Fruit fly (Drosophila melanogaster): ENCODE measurements around the gene Jhbp12.

Jhbp12 gene

DNA sequence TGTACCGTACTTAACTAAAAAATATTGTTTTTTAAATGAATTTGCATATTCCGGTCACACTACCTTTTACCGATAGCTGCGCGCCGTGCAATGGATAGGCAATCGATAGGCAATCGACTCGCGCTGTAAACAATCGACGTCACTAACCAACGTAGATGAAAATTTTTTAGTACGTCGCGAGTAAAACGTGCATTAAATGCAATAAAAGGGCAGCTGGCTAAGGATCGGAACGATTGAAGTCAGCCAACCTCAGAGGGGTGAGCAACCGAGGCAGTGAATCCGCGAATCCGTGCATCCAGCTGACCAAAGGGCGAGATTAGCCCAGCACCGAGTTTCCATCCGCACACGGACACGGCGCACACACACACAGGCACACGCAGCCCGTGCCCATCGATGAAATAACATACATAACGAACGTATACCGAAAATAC is 6.4 kb upstream of the Jhbp12 start, which contains the start of gene Pp1alpha-96A:
TSS of gene Pp1alpha-96A (plus strand) at position 121 of the 431 bp plus-strand sequence.
- TF ChIP-seq CG15710 (tag; optimal IDR thresholded peaks at IDR 0.05), result no peak
- no peak for TF ChIP-seq Pif1A (GFP tag; optimal IDR thresholded peaks at IDR 0.05)
- TF ChIP-seq D1 (tag; optimal IDR thresholded peaks at IDR 0.05), result no peak
- no peak for TF ChIP-seq gl (tag; optimal IDR thresholded peaks at IDR 0.05)
- TF ChIP-seq CG8159 (tag; optimal IDR thresholded peaks at IDR 0.05), result no peak

DNA sequence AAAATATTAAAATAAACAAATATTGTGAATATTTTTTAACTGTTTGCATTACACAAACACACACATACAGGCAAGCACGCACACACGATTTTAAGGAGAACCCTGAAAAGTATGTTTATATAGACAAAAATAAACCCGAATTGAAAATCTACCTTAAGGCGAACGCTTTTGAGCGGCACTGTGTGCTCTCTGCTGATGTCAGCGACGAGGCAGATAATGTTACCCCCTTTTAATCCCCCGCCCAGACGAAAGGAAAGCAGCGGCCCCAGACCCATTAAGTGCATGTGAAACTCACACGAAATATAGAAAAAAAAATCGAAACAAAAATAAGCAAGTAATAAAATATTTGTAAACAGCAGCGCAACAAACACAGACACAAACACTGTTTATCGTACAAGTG is 3.3 kb upstream of the Jhbp12 start:
- TF ChIP-seq Snoo (tag; optimal IDR thresholded peaks at IDR 0.05), result no peak
- TF ChIP-seq gl (tag; optimal IDR thresholded peaks at IDR 0.05), result no peak
- TF ChIP-seq Ets98B (GFP tag; IDR thresholded peaks at IDR 0.05), result no peak
- no peak for TF ChIP-seq CG34367 (tag; optimal IDR thresholded peaks at IDR 0.05)
- TF ChIP-seq Pif1A (GFP tag; optimal IDR thresholded peaks at IDR 0.05), result no peak
- TF ChIP-seq fd96Ca (GFP tag; IDR thresholded peaks at IDR 0.05), result no peak
- TF ChIP-seq CG12605 (GFP tag; IDR thresholded peaks at IDR 0.05), result no peak
- no peak for TF ChIP-seq CG17806 (tag; optimal IDR thresholded peaks at IDR 0.05)
- TF ChIP-seq CG32121 (GFP tag; IDR thresholded peaks at IDR 0.05), result no peak
- no peak for TF ChIP-seq CG10348 (GFP tag; IDR thresholded peaks at IDR 0.05)
- no peak for TF ChIP-seq CG8159 (tag; optimal IDR thresholded peaks at IDR 0.05)

DNA sequence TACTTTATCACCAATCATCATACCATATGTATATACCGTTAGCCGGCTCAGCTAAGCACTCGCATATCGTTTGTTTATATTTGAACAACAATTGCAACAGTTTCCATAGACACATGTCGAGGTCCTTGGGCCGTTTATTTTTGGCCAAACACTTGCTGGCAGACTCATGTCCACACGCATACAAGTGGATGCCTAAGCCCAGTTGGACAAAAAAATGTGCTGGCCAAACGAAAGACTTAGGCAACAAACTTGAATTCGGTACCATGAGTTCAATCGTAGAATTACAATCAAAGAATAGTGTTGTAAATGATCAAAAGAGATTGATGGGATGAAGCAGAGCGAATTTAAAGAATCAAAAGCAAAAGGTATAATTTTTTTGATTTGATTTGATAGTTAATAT is 1.0 kb upstream of the Jhbp12 start, which contains the start of gene CG13622:
TSS of gene CG13622 (minus strand) at position 101 of the 400 bp plus-strand sequence.
- TF ChIP-seq CG8159 (tag; optimal IDR thresholded peaks at IDR 0.05), result no peak
- TF ChIP-seq CG15710 (tag; optimal IDR thresholded peaks at IDR 0.05), result no peak
- no peak for TF ChIP-seq Pif1A (GFP tag; optimal IDR thresholded peaks at IDR 0.05)
- no peak for TF ChIP-seq D1 (tag; optimal IDR thresholded peaks at IDR 0.05)
- no peak for TF ChIP-seq CG17806 (tag; optimal IDR thresholded peaks at IDR 0.05)
- TF ChIP-seq Ets98B (GFP tag; IDR thresholded peaks at IDR 0.05), result no peak
- no peak for TF ChIP-seq CG34367 (tag; optimal IDR thresholded peaks at IDR 0.05)
- TF ChIP-seq rn (GFP tag; IDR thresholded peaks at IDR 0.05), result no peak
- no peak for TF ChIP-seq CG9948 (tag; optimal IDR thresholded peaks at IDR 0.05)
- no peak for TF ChIP-seq CG32121 (GFP tag; IDR thresholded peaks at IDR 0.05)
- TF ChIP-seq gl (tag; optimal IDR thresholded peaks at IDR 0.05), result no peak
- no peak for TF ChIP-seq CG12605 (GFP tag; IDR thresholded peaks at IDR 0.05)
- no peak for TF ChIP-seq CG10348 (GFP tag; IDR thresholded peaks at IDR 0.05)
- no peak for TF ChIP-seq CG4496 (GFP tag; IDR thresholded peaks at IDR 0.05)
- no peak for TF ChIP-seq CG13204 (GFP tag; optimal IDR thresholded peaks at IDR 0.05)
- TF ChIP-seq CG14655 (GFP tag; optimal IDR thresholded peaks at IDR 0.05), result no peak
- no peak for TF ChIP-seq Snoo (tag; optimal IDR thresholded peaks at IDR 0.05)

DNA sequence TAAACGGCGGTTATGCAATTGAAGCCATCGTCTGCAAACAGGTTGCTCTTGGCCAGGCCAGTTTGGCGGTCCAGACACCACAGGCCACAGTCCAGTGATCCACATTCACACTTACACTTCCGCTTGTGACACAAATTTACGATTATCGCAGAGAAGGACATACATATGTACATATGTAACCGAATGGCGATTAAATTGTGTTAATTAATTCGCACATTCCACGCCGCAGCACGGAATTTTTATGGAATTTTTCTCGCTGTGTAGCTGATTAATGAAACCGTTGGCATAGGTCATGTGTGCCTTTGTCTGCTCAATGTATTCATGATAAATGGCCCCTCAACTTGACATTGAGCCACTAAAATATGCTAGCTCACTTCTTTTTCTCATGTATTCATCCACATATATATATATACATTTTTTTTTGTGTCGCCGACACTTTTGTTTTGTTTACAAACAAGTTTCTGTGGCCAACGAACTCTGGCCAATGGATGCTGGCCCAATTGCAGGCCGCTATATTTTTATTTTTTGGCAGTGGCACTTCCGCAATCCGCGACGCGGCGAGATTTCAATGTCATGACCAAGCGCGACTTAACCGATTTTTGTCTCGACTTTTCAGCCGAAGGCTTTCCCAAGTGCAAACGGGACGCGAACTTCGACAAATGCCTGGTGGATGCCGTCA is 1.5 kb downstream of the Jhbp12 start:
- TF ChIP-seq CG34367 (tag; optimal IDR thresholded peaks at IDR 0.05) (no peak), Pif1B (GFP tag; optimal IDR thresholded peaks at IDR 0.05) (no peak), fd96Ca (GFP tag; IDR thresholded peaks at IDR 0.05) (peak; percentile 68; the same call in 1 of the 3 replicates), CG8301 (tag; optimal IDR thresholded peaks at IDR 0.05) (no peak), CG4496 (GFP tag; IDR thresholded peaks at IDR 0.05) (peak; percentile 73), EcR (GFP tag; optimal IDR thresholded peaks at IDR 0.05) (peak; percentile 46), CG17806 (tag; optimal IDR thresholded peaks at IDR 0.05) (no peak), CG15710 (tag; optimal IDR thresholded peaks at IDR 0.05) (no peak), rn (GFP tag; IDR thresholded peaks at IDR 0.05) (peak; percentile 54; the same call in 1 of the 2 replicates), D1 (tag; optimal IDR thresholded peaks at IDR 0.05) (no peak), Snoo (tag; optimal IDR thresholded peaks at IDR 0.05) (no peak), Ets98B (GFP tag; IDR thresholded peaks at IDR 0.05) (peak; percentile 33; the same call in 1 of the 2 replicates), CG8159 (tag; optimal IDR thresholded peaks at IDR 0.05) (no peak), CG13204 (GFP tag; optimal IDR thresholded peaks at IDR 0.05) (no peak), CG10348 (GFP tag; IDR thresholded peaks at IDR 0.05) (no peak)

DNA sequence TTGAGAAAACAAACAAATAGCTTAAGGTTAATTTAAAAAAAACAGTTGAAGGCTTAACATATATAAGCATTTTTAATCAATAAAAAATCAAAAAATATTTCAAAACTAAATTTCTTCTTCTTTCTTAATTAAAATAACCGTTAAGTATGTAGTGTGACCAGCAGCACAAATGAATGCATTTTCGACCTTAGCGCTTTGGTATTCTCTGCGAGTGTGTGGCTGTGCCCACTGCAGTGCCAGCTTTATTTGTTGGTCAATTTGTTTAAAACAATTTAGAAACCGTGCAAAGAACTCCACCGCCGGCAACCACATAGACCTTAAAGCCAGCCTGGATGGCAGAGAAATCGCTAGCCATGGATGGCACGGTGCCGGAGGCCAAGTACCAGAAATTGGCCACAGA is 3.3 kb downstream of the Jhbp12 start, which contains the start of gene CG6607:
TSS of gene CG6607 (plus strand) at position 203 of the 400 bp plus-strand sequence.
- TF ChIP-seq CG13204 (GFP tag; optimal IDR thresholded peaks at IDR 0.05) (no peak), CG34367 (tag; optimal IDR thresholded peaks at IDR 0.05) (no peak), CG4496 (GFP tag; IDR thresholded peaks at IDR 0.05) (no peak), CG32121 (GFP tag; IDR thresholded peaks at IDR 0.05) (no peak), Snoo (tag; optimal IDR thresholded peaks at IDR 0.05) (no peak), rn (GFP tag; IDR thresholded peaks at IDR 0.05) (no peak), gl (tag; optimal IDR thresholded peaks at IDR 0.05) (no peak), CG10348 (GFP tag; IDR thresholded peaks at IDR 0.05) (no peak), Pif1A (GFP tag; optimal IDR thresholded peaks at IDR 0.05) (no peak), EcR (GFP tag; optimal IDR thresholded peaks at IDR 0.05) (no peak), fd96Ca (GFP tag; IDR thresholded peaks at IDR 0.05) (no peak), CG14655 (GFP tag; optimal IDR thresholded peaks at IDR 0.05) (no peak)

DNA sequence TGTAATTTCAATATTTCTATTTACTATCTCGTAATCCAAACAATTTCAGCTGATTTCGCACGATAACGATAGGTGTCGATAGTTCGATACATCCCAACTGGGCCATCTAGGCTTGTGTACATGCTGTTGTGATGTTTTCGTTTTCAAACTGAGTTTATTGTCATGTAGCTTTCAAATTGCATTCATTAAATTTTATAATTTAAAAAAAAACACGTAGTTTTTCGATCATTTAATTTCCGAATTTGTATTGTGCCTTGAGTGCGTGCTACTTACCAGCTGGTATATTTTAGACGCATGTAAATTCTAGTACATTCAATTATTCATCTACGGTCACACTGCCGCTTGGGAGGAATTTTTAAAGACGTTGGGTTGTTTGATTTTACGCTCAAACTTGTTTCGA is 5.7 kb downstream of the Jhbp12 start, which contains the start of the genes CG13623 and ana1:
TSS of gene CG13623 (minus strand) at position 231 of the 400 bp plus-strand sequence.
TSS of gene ana1 (plus strand) at position 249 of the 400 bp plus-strand sequence.
- TF ChIP-seq CG8159 (tag; optimal IDR thresholded peaks at IDR 0.05), result no peak

All from whole organism, pupa.